Worm (Caenorhabditis elegans): ENCODE results near the gene ifta-2.

- TF ChIP-seq pqm-1 (tag; optimal IDR thresholded peaks at IDR 0.05) (no peak), dmd-4 (tag; optimal IDR thresholded peaks at IDR 0.05; ENCODE audit: borderline replicate concordance) (no peak), pat-9 (tag; optimal IDR thresholded peaks at IDR 0.05) (no peak), unc-3 (GFP tag; conservative IDR thresholded peaks at IDR 0.05) (no peak), unc-3 (tag; optimal IDR thresholded peaks at IDR 0.05) (no peak), tbx-2 (tag; optimal IDR thresholded peaks at IDR 0.05) (no peak), ceh-34 (tag; optimal IDR thresholded peaks at IDR 0.05) (no peak), ahr-1 (tag; optimal IDR thresholded peaks at IDR 0.05) (no peak), fkh-10 (GFP tag; optimal IDR thresholded peaks at IDR 0.05) (no peak)
Observed at ce11 chrIV:17332261-17332660, 30.4 kb upstream of the ifta-2 start, which contains the start of gene C49C3.7.
